Worm (Caenorhabditis elegans) whole organism, L2 larva: ENCODE measurements around the gene pmp-2.

ENCODE experiments used
- C34F6.9 ChIP-seq: fragments of 150-350 bp; optimal IDR thresholded peaks from 2 replicates; lab custom pipeline; 2014; ENCODE audit warnings: missing biosample characterization, missing genetic modification characterization
- F13H6.1 ChIP-seq: sonication (generic microtip); optimal IDR thresholded peaks from 2 replicates; lab custom pipeline; 2016; ENCODE audit warnings: missing genetic modification characterization, missing compliant biosample characterization
- R02D3.7 ChIP-seq: fragments of 150-350 bp; optimal IDR thresholded peaks from 2 replicates; lab custom pipeline; 2014; ENCODE audit warnings: missing biosample characterization, missing genetic modification characterization
- Y55F3AM.14 ChIP-seq: fragments of 200-800 bp; sonication (Bioruptor generic); optimal IDR thresholded peaks from 2 replicates; lab custom pipeline; 2018; ENCODE audit warnings: mild to moderate bottlenecking, missing genetic modification characterization, missing compliant biosample characterization
- alr-1 ChIP-seq: fragments of 150-350 bp; optimal IDR thresholded peaks from 2 replicates; lab custom pipeline; 2014; ENCODE audit warnings: missing biosample characterization, missing genetic modification characterization
- aly-2 ChIP-seq: fragments of 150-350 bp; optimal IDR thresholded peaks from 2 replicates; lab custom pipeline; 2014; ENCODE audit warnings: missing biosample characterization, missing genetic modification characterization
- blmp-1 ChIP-seq: sonication (generic microtip); optimal IDR thresholded peaks from 2 replicates; lab custom pipeline; 2017; ENCODE audit warnings: missing genetic modification characterization, mild to moderate bottlenecking, missing compliant biosample characterization, antibody characterized with exemption, moderate library complexity; ENCODE audit not compliant: insufficient read depth
- ceh-16 ChIP-seq: fragments of 150-350 bp; optimal IDR thresholded peaks from 2 replicates; lab custom pipeline; 2014; ENCODE audit warnings: missing biosample characterization, missing genetic modification characterization
- ceh-82 ChIP-seq: fragments of 150-350 bp; optimal IDR thresholded peaks from 2 replicates; lab custom pipeline; 2014; ENCODE audit warnings: missing biosample characterization, missing genetic modification characterization
- crh-2 ChIP-seq: sonication (generic microtip); optimal IDR thresholded peaks from 2 replicates; lab custom pipeline; 2017; ENCODE audit warnings: missing biosample characterization, missing genetic modification characterization
- dmd-4 ChIP-seq: sonication (generic microtip); optimal IDR thresholded peaks from 2 replicates; lab custom pipeline; 2017; ENCODE audit warnings: missing biosample characterization, missing genetic modification characterization
- egl-27 ChIP-seq: sonication (generic microtip); optimal IDR thresholded peaks from 3 replicates; lab custom pipeline; 2017; ENCODE audit warnings: missing biosample characterization, missing genetic modification reagents, missing genetic modification characterization
- elt-1 ChIP-seq: fragments of 150-350 bp; optimal IDR thresholded peaks from 2 replicates; lab custom pipeline; 2014; ENCODE audit warnings: missing biosample characterization, missing genetic modification characterization
- elt-3 ChIP-seq: sonication (generic microtip); optimal IDR thresholded peaks from 2 replicates; lab custom pipeline; 2017; ENCODE audit warnings: missing biosample characterization, missing genetic modification characterization
- fos-1 ChIP-seq: fragments of 150-350 bp; optimal IDR thresholded peaks from 2 replicates; lab custom pipeline; 2014; ENCODE audit warnings: missing biosample characterization, missing genetic modification characterization
- gmeb-1 ChIP-seq: fragments of 150-350 bp; optimal IDR thresholded peaks from 2 replicates; lab custom pipeline; 2014; ENCODE audit warnings: missing biosample characterization, missing genetic modification characterization
- lin-11 ChIP-seq: fragments of 150-350 bp; sonication (generic microtip); optimal IDR thresholded peaks from 2 replicates; lab custom pipeline; 2014; ENCODE audit warnings: missing biosample characterization, missing genetic modification characterization, inconsistent platforms, mixed read lengths
- lsy-2 ChIP-seq, 2 experiments: fragments of 150-350 bp in 1 of 2; sonication (generic microtip) in 1 of 2; optimal IDR thresholded peaks; 2 replicates each; lab custom pipeline; 2014 to 2017; ENCODE audit warnings: missing biosample characterization in 2 of 2, missing genetic modification characterization in 2 of 2
- mab-5 ChIP-seq: fragments of 150-350 bp; optimal IDR thresholded peaks from 2 replicates; lab custom pipeline; 2014; ENCODE audit warnings: missing biosample characterization, missing genetic modification characterization
- nhr-10 ChIP-seq: sonication (generic microtip); optimal IDR thresholded peaks from 2 replicates; lab custom pipeline; 2017; ENCODE audit warnings: missing biosample characterization, missing genetic modification characterization
- nhr-129 ChIP-seq: fragments of 150-350 bp; optimal IDR thresholded peaks from 2 replicates; lab custom pipeline; 2014; ENCODE audit warnings: missing biosample characterization, missing genetic modification characterization
- nhr-21 ChIP-seq: fragments of 150-350 bp; optimal IDR thresholded peaks from 2 replicates; lab custom pipeline; 2014; ENCODE audit warnings: missing biosample characterization, missing genetic modification characterization
- nhr-237 ChIP-seq: fragments of 150-350 bp; optimal IDR thresholded peaks from 2 replicates; lab custom pipeline; 2014; ENCODE audit warnings: missing biosample characterization, missing genetic modification characterization
- nhr-25 ChIP-seq: fragments of 150-350 bp; sonication (generic microtip); optimal IDR thresholded peaks from 3 replicates; lab custom pipeline; 2014; ENCODE audit warnings: missing biosample characterization, missing genetic modification characterization
- nhr-6 ChIP-seq: fragments of 150-350 bp; optimal IDR thresholded peaks from 2 replicates; lab custom pipeline; 2014; ENCODE audit warnings: missing biosample characterization, missing genetic modification characterization
- peb-1 ChIP-seq: fragments of 150-350 bp; optimal IDR thresholded peaks from 2 replicates; lab custom pipeline; 2014; ENCODE audit warnings: missing biosample characterization, missing genetic modification characterization
- sem-4 ChIP-seq: fragments of 150-350 bp; optimal IDR thresholded peaks from 2 replicates; lab custom pipeline; 2014; ENCODE audit warnings: missing biosample characterization, missing genetic modification reagents, missing genetic modification characterization
- skn-1 ChIP-seq: sonication (generic microtip); optimal IDR thresholded peaks from 2 replicates; lab custom pipeline; 2017; ENCODE audit warnings: missing biosample characterization, missing genetic modification characterization
- sma-3 ChIP-seq: sonication (generic microtip); optimal IDR thresholded peaks from 2 replicates; lab custom pipeline; 2016; ENCODE audit warnings: missing genetic modification reagents, missing genetic modification characterization, missing compliant biosample characterization
- sma-9 ChIP-seq, 2 experiments: fragments of 150-350 bp in 1 of 2; sonication (generic microtip) in 1 of 2; optimal IDR thresholded peaks; 2 replicates each; lab custom pipeline; 2014 to 2016; ENCODE audit warnings: missing genetic modification characterization in 2 of 2, mild to moderate bottlenecking in 1 of 2, missing biosample characterization in 1 of 2, missing compliant biosample characterization in 1 of 2, missing genetic modification reagents in 1 of 2, moderate library complexity in 1 of 2
- snpc-4 ChIP-seq: fragments of 150-350 bp; optimal IDR thresholded peaks from 2 replicates; lab custom pipeline; 2014; ENCODE audit warnings: missing biosample characterization, missing genetic modification characterization
- unc-39 ChIP-seq: fragments of 150-350 bp; optimal IDR thresholded peaks from 2 replicates; lab custom pipeline; 2014; ENCODE audit warnings: missing biosample characterization, missing genetic modification characterization
- unc-55 ChIP-seq: fragments of 150-350 bp; sonication (generic microtip); optimal IDR thresholded peaks from 3 replicates; lab custom pipeline; 2014; ENCODE audit warnings: missing biosample characterization, missing genetic modification reagents, missing genetic modification characterization
- unc-62 ChIP-seq: fragments of 150-350 bp; optimal IDR thresholded peaks from 2 replicates; lab custom pipeline; 2014; ENCODE audit warnings: missing biosample characterization, missing genetic modification reagents, missing genetic modification characterization
- zag-1 ChIP-seq: fragments of 150-350 bp; optimal IDR thresholded peaks from 2 replicates; lab custom pipeline; 2014; ENCODE audit warnings: missing biosample characterization, missing genetic modification characterization
- ztf-1 ChIP-seq: fragments of 200-800 bp; sonication (Bioruptor generic); conservative IDR thresholded peaks from 2 replicates; pipeline ENCODE4 v1.3.6; 2022; ENCODE audit warnings: missing genetic modification characterization, missing compliant biosample characterization
- ztf-11 ChIP-seq: sonication (generic microtip); optimal IDR thresholded peaks from 2 replicates; lab custom pipeline; 2017; ENCODE audit warnings: missing biosample characterization, missing genetic modification characterization
- ztf-4 ChIP-seq: fragments of 150-350 bp; optimal IDR thresholded peaks from 2 replicates; lab custom pipeline; 2014; ENCODE audit warnings: missing biosample characterization, missing genetic modification characterization

The pmp-2 gene

DNA sequence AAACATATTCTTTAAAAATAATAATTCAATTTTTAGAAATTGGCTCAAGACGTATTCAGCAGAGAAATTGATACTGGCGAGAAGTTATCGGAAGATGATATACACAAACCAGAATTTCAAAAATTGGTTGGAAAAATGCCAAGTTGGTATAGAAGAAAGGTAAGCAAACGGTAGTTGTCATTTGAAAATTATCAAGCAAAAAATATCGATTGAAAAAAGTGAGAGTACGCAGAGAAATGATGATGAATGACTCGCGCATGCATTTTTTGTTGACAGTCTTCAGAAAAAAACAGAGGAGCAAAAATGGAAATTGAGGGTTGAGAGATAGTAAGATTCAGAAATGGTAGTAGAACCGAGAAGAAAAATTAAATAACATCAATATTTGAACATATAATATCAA is 45.4 kb upstream of the pmp-2 start:
- no peak for TF ChIP-seq nhr-6 (tag; lab: Kevin White, UChicago)
- no peak for TF ChIP-seq nhr-129 (tag; lab: Kevin White, UChicago)
- no peak for TF ChIP-seq dmd-4
- no peak for TF ChIP-seq sma-3 (GFP tag; lab: Kevin White, UChicago)
- no peak for TF ChIP-seq elt-1 (tag; lab: Kevin White, UChicago)
- TF ChIP-seq C34F6.9: no peak
- no peak for TF ChIP-seq elt-3 (tag; lab: Kevin White, UChicago)

DNA sequence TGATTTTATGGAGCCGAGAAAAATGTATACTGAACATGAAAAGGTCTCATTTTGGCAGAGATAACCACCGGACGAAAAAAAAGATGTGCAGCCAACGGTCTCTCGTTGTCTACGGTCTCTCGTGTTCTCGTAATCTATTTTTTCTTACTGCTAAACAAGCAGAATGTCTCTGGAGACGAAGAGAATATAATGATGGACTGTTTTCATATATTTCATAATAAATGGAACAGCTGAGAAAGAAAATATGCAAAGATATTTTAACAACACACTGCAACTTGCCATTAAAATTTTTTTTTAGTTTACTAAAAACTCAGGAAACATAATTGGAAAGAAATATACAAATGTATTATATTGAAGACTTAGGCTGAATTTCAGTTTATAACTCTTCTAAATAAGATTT is 42.5 kb upstream of the pmp-2 start:
- peak; percentile 58 for TF ChIP-seq unc-55 (GFP tag; lab: Kevin White, UChicago)
- TF ChIP-seq elt-3 (tag; lab: Kevin White, UChicago): no peak
- TF ChIP-seq C34F6.9: peak; percentile 45

DNA sequence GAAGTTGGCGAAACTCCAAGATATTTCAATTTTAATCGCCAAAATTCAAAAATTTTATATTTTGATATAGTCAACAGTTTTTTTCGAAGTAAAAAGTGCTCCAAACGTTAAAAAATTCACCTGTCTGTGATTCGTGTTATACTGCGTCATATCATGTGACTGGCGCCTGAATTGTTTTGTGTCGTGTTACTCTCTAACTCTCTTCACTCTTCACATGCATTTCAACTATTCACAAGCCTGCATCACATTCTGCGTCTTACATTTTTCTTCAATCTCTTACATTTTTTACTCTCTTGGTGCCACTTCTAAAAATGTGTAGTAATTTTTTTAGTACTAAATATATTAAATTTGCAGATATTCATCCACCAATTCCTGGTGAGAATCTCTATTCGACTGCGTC is 40.8 kb upstream of the pmp-2 start, which contains the start of gene flcn-1:
flcn-1 (plus strand) TSS at position 348 of the 400 bp plus-strand sequence.
- TF ChIP-seq ztf-11 (tag; lab: Kevin White, UChicago): no peak
- TF ChIP-seq crh-2 (tag; lab: Kevin White, UChicago): peak; percentile 59
- peak in 1 of 2 experiments; percentile 66 for TF ChIP-seq lsy-2 (tag; optimal IDR thresholded peaks at IDR 0.05; lab: Kevin White, UChicago)
- TF ChIP-seq skn-1: peak; percentile 28
- TF ChIP-seq fos-1: peak; percentile 11
- peak; percentile 63 for TF ChIP-seq nhr-129 (tag; lab: Kevin White, UChicago)
- peak; percentile 80 for TF ChIP-seq C34F6.9
- peak; percentile 59 for TF ChIP-seq F13H6.1 (tag; lab: Kevin White, UChicago)
- no peak for TF ChIP-seq egl-27 (tag; lab: Kevin White, UChicago)
- TF ChIP-seq snpc-4 (tag; lab: Kevin White, UChicago): peak; percentile 2
- peak; percentile 77 for TF ChIP-seq sma-9 (GFP tag; optimal IDR thresholded peaks at IDR 0.05; lab: Kevin White, UChicago)
- no peak for TF ChIP-seq sma-9 (tag; optimal IDR thresholded peaks at IDR 0.05; lab: Kevin White, UChicago)
- no peak for TF ChIP-seq elt-1 (tag; lab: Kevin White, UChicago)
- TF ChIP-seq R02D3.7 (tag; lab: Kevin White, UChicago): no peak
- peak; percentile 66 for TF ChIP-seq nhr-6 (tag; lab: Kevin White, UChicago)
- TF ChIP-seq unc-55 (GFP tag; lab: Kevin White, UChicago): peak; percentile 45
- TF ChIP-seq ztf-4: no peak
- peak; percentile 38 for TF ChIP-seq nhr-25 (tag; lab: Kevin White, UChicago)
- no peak for TF ChIP-seq peb-1
- TF ChIP-seq blmp-1 (tag; lab: Kevin White, UChicago): no peak

DNA sequence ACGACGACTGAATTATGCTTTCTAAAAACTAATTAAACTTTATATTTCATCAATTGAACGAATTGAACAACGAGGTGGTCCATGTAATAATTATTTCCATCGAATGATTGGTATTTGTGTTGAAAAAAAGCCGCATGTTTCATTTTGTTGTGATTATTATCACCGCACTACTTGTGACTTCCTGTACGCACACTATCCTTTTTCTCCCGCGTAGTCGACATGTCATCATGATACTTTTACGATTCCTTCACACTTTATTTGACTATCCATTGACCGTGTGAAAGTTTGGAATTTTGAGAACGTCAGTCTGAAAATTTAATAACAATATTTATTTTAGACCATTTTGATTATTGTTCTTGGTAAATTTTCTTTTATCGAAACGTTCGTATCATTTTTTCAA is 40.0 kb upstream of the pmp-2 start, which contains the start of gene F22D3.4:
F22D3.4 (minus strand) TSS at position 1 of the 400 bp plus-strand sequence.
- TF ChIP-seq fos-1 (no peak), lin-11 (no peak), gmeb-1 (tag; lab: Kevin White, UChicago) (no peak), blmp-1 (tag; lab: Kevin White, UChicago) (no peak), ztf-11 (tag; lab: Kevin White, UChicago) (no peak)

DNA sequence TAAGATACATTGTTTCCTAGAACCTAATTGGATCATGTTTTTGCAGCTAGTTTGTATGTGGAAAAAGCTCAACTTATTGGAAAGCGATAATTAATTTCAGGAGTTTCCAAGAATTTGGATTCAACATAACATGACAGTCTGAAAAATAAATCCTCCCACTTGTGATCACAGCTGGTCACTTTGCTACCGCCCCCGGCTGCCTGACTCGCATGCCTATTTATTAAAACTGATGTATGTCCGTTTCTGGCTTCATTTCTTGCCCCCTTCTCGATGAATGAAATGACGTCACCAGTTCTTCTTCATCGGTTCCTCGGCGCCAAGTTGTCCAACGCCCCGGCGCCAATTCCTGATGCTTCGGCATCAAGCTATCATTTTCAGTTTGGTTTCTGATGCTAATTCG is 39.4 kb upstream of the pmp-2 start:
- TF ChIP-seq sma-9 (GFP tag; optimal IDR thresholded peaks at IDR 0.05; lab: Kevin White, UChicago) (peak; percentile 73), sma-9 (tag; optimal IDR thresholded peaks at IDR 0.05; lab: Kevin White, UChicago) (no peak), nhr-25 (tag; lab: Kevin White, UChicago) (no peak)

- TF ChIP-seq lin-11: peak; percentile 43
- TF ChIP-seq alr-1 (tag; lab: Kevin White, UChicago): no peak
- peak; percentile 20 for TF ChIP-seq mab-5
- TF ChIP-seq R02D3.7 (tag; lab: Kevin White, UChicago): no peak
- TF ChIP-seq C34F6.9: peak; percentile 77
- no peak for TF ChIP-seq nhr-237
- no peak for TF ChIP-seq ztf-1 (GFP tag; lab: Robert Waterston, UW)
- peak; percentile 45 to 77 for TF ChIP-seq lsy-2 (tag; optimal IDR thresholded peaks at IDR 0.05; lab: Kevin White, UChicago)
- peak; percentile 44 for TF ChIP-seq sem-4 (tag; lab: Kevin White, UChicago)
- peak; percentile 86 for TF ChIP-seq zag-1 (tag; lab: Kevin White, UChicago)
- no peak for TF ChIP-seq ceh-82 (tag; lab: Kevin White, UChicago)
- TF ChIP-seq aly-2 (tag; lab: Kevin White, UChicago): no peak
- peak; percentile 55 for TF ChIP-seq sma-3 (GFP tag; lab: Kevin White, UChicago)
- peak; percentile 30 for TF ChIP-seq snpc-4 (tag; lab: Kevin White, UChicago)
- peak; percentile 60 for TF ChIP-seq Y55F3AM.14
- TF ChIP-seq nhr-21 (tag; lab: Kevin White, UChicago): peak; percentile 7
- TF ChIP-seq unc-55 (GFP tag; lab: Kevin White, UChicago): peak; percentile 88
- no peak for TF ChIP-seq nhr-6 (tag; lab: Kevin White, UChicago)
- TF ChIP-seq elt-1 (tag; lab: Kevin White, UChicago): no peak
- TF ChIP-seq unc-62 (GFP tag; lab: Kevin White, UChicago): no peak
- TF ChIP-seq ztf-11 (tag; lab: Kevin White, UChicago): no peak
- peak; percentile 47 for TF ChIP-seq gmeb-1 (tag; lab: Kevin White, UChicago)
- TF ChIP-seq crh-2 (tag; lab: Kevin White, UChicago): peak; percentile 86
- peak; percentile 78 for TF ChIP-seq nhr-129 (tag; lab: Kevin White, UChicago)
- no peak for TF ChIP-seq unc-39 (tag; lab: Kevin White, UChicago)
- no peak for TF ChIP-seq nhr-10 (tag; lab: Kevin White, UChicago)
- TF ChIP-seq ceh-16 (tag; lab: Kevin White, UChicago): no peak
- TF ChIP-seq ztf-4: peak; percentile 61
- peak; percentile 60 for TF ChIP-seq nhr-25 (tag; lab: Kevin White, UChicago)
- no peak for TF ChIP-seq elt-3 (tag; lab: Kevin White, UChicago)
- TF ChIP-seq peb-1: peak; percentile 14
These were observed 38.9 kb upstream of the pmp-2 start for ce11 chrII:6926488-6926887.
